Worm (Caenorhabditis elegans) whole organism, midembryonic: ENCODE results near the gene cyp-34A9.

ENCODE experiments used
- T22C8.4 ChIP-seq: fragments of 200-800 bp; sonication (Bioruptor generic); IDR thresholded peaks from 2 replicates; pipeline ENCODE4 v1.3.6; 2022; ENCODE audit warnings: missing genetic modification characterization, missing compliant biosample characterization
- flt-1 ChIP-seq: fragments of 200-800 bp; sonication (Bioruptor generic); IDR thresholded peaks from 2 replicates; pipeline ENCODE4 v1.3.6; 2022; ENCODE audit warnings: missing genetic modification characterization, missing compliant biosample characterization
- ref-1 ChIP-seq: fragments of 200-800 bp; sonication (Bioruptor generic); conservative IDR thresholded peaks from 2 replicates; pipeline ENCODE4 v1.3.6; 2022; ENCODE audit warnings: missing genetic modification reagents, missing genetic modification characterization, missing compliant biosample characterization
- tab-1 ChIP-seq: fragments of 200-800 bp; sonication (Bioruptor generic); IDR thresholded peaks from 2 replicates; pipeline ENCODE4 v1.3.6; 2022; ENCODE audit warnings: missing genetic modification characterization, missing compliant biosample characterization

DNA sequence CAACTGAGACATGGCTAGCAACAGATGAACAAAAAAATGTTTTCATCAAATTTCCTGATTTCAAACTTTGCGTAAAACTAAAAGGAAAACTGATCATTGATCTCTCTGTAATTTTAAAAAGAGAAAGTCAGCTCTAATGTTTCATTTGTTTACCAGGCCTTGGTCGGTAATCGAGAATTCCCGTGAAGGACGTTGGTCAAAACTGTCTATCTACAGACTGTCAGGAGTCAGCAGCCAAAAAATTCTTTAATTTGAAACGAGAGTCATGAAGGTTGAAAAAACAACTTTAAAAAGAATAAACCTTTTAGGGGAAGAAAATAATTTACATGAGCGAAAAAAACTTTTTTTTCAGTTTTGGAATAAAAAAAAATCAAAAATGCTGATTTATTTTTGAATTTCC, 14.8 kb upstream of the cyp-34A9 start:
- no peak for TF ChIP-seq ref-1 (GFP tag; lab: Robert Waterston, UW)
- no peak for TF ChIP-seq flt-1 (GFP tag; lab: Robert Waterston, UW)
- no peak for TF ChIP-seq tab-1 (GFP tag; lab: Robert Waterston, UW)
- no peak for TF ChIP-seq T22C8.4 (GFP tag; lab: Robert Waterston, UW)
